Worm (Caenorhabditis elegans): Measurements from ENCODE around the gene gen-1.

ce11 chrIII:6248064-6248687 is at the start of gene gen-1, which contains the start of gene stt-3:
- TF ChIP-seq pes-1 (GFP tag; IDR thresholded peaks at IDR 0.05) (no peak), hmg-4 (GFP tag; optimal IDR thresholded peaks at IDR 0.05) (no peak), ama-1 (optimal IDR thresholded peaks at IDR 0.05) (no peak)

Measured in whole organism, early embryonic.